Fruit fly (Drosophila melanogaster) whole organism, embryonic: ENCODE measurements around the gene CG14431.
A peak's percentile ranks its signal among the peaks of the same experiment; 100 is the strongest.

Experiments
- Abd-B ChIP-seq: fragments of 200-800 bp; sonication (Bioruptor generic); optimal IDR thresholded peaks from 2 replicates; lab custom pipeline; 2018; ENCODE audit warnings: missing biosample characterization, mild to moderate bottlenecking, missing genetic modification characterization, moderate library complexity
- Asciz ChIP-seq: fragments of 200-800 bp; sonication (Bioruptor generic); optimal IDR thresholded peaks from 2 replicates; lab custom pipeline; 2017; ENCODE audit warnings: missing biosample characterization, mild to moderate bottlenecking, missing genetic modification characterization, missing genetic modification reagents
- B-H2 ChIP-seq: fragments of 200-800 bp; sonication (Bioruptor generic); optimal IDR thresholded peaks from 2 replicates; lab custom pipeline; 2018; ENCODE audit warnings: missing biosample characterization, mild to moderate bottlenecking, missing genetic modification characterization
- Bteb2 ChIP-seq: fragments of 200-800 bp; sonication (Bioruptor generic); optimal IDR thresholded peaks from 2 replicates; lab custom pipeline; 2016; ENCODE audit warnings: missing biosample characterization, missing genetic modification characterization
- CG10209 ChIP-seq: fragments of 200-800 bp; sonication (Bioruptor generic); optimal IDR thresholded peaks from 3 replicates; lab custom pipeline; 2017; ENCODE audit warnings: missing biosample characterization, mild to moderate bottlenecking, missing genetic modification characterization, missing genetic modification reagents
- CG12942 ChIP-seq: fragments of 200-800 bp; sonication (Bioruptor generic); optimal IDR thresholded peaks from 3 replicates; lab custom pipeline; 2016; ENCODE audit warnings: missing biosample characterization, missing genetic modification characterization
- CG14441 ChIP-seq: fragments of 200-800 bp; sonication (Bioruptor generic); IDR thresholded peaks from 2 replicates; pipeline ENCODE4 v1.3.6; 2022; ENCODE audit warnings: missing biosample characterization, missing genetic modification characterization
- CG15269 ChIP-seq: fragments of 200-800 bp; sonication (Bioruptor generic); optimal IDR thresholded peaks from 2 replicates; lab custom pipeline; 2018; ENCODE audit warnings: missing biosample characterization, mild to moderate bottlenecking, missing genetic modification characterization, moderate library complexity
- CG15601 ChIP-seq: fragments of 200-800 bp; sonication (Bioruptor generic); optimal IDR thresholded peaks from 3 replicates; lab custom pipeline; 2019; ENCODE audit warnings: missing biosample characterization, mild to moderate bottlenecking, missing genetic modification characterization, moderate library complexity
- CG16779 ChIP-seq: fragments of 200-800 bp; sonication (Bioruptor generic); IDR thresholded peaks from 2 replicates; pipeline ENCODE4 v1.3.6; 2022; ENCODE audit warnings: missing biosample characterization, missing genetic modification characterization
- CG2129 ChIP-seq: fragments of 200-800 bp; sonication (Bioruptor generic); IDR thresholded peaks from 2 replicates; pipeline ENCODE4 v1.3.6; 2022; ENCODE audit warnings: missing biosample characterization, missing genetic modification characterization; ENCODE audit not compliant: partially characterized antibody
- CG2199 ChIP-seq: fragments of 200-800 bp; sonication (Bioruptor generic); IDR thresholded peaks from 3 replicates; pipeline ENCODE4 v1.3.6; 2022; ENCODE audit warnings: missing biosample characterization, missing genetic modification characterization
- CG2712 ChIP-seq: fragments of 200-800 bp; optimal IDR thresholded peaks from 3 replicates; lab custom pipeline; 2019; ENCODE audit warnings: missing biosample characterization, mild to moderate bottlenecking, missing genetic modification characterization, moderate library complexity
- CG33557 ChIP-seq: fragments of 200-800 bp; sonication (Bioruptor generic); optimal IDR thresholded peaks from 2 replicates; lab custom pipeline; 2019; ENCODE audit warnings: missing biosample characterization, mild to moderate bottlenecking, missing genetic modification characterization, moderate library complexity
- CG3407 ChIP-seq: fragments of 200-800 bp; sonication (Bioruptor generic); optimal IDR thresholded peaks from 2 replicates; lab custom pipeline; 2018; ENCODE audit warnings: missing biosample characterization, mild to moderate bottlenecking, missing genetic modification characterization
- CG34376 ChIP-seq: fragments of 200-800 bp; sonication (Bioruptor generic); optimal IDR thresholded peaks from 2 replicates; lab custom pipeline; 2018; ENCODE audit warnings: missing biosample characterization, mild to moderate bottlenecking, missing genetic modification characterization
- CG3847 ChIP-seq: fragments of 200-800 bp; sonication (Bioruptor generic); IDR thresholded peaks from 2 replicates; pipeline ENCODE4 v1.3.6; 2022; ENCODE audit warnings: missing biosample characterization, missing genetic modification characterization
- CG6254 ChIP-seq: fragments of 200-800 bp; sonication (Bioruptor generic); optimal IDR thresholded peaks from 3 replicates; lab custom pipeline; 2017; ENCODE audit warnings: mild to moderate bottlenecking, missing biosample characterization, missing genetic modification reagents, missing genetic modification characterization
- CG6689 ChIP-seq: fragments of 200-800 bp; sonication (Bioruptor generic); IDR thresholded peaks from 2 replicates; pipeline ENCODE4 v1.3.6; 2022; ENCODE audit warnings: missing biosample characterization, missing genetic modification characterization
- CG7839 ChIP-seq: fragments of 200-800 bp; sonication (Bioruptor generic); optimal IDR thresholded peaks from 3 replicates; lab custom pipeline; 2018; ENCODE audit warnings: missing biosample characterization, mild to moderate bottlenecking, missing genetic modification characterization, moderate library complexity
- CG8478 ChIP-seq: fragments of >200 bp; optimal IDR thresholded peaks from 2 replicates; lab custom pipeline; 2018
- CG9727 ChIP-seq: fragments of 200-800 bp; sonication (Bioruptor generic); optimal IDR thresholded peaks from 3 replicates; lab custom pipeline; 2017; ENCODE audit warnings: missing biosample characterization, mild to moderate bottlenecking, missing genetic modification characterization
- CG9797 ChIP-seq: fragments of 200-800 bp; sonication (Bioruptor generic); optimal IDR thresholded peaks from 3 replicates; lab custom pipeline; 2018; ENCODE audit warnings: missing biosample characterization, mild to moderate bottlenecking, missing genetic modification characterization
- Dll ChIP-seq: fragments of 200-800 bp; sonication (Bioruptor generic); IDR thresholded peaks from 4 replicates; pipeline ENCODE4 v1.3.6; 2022; ENCODE audit warnings: missing biosample characterization, missing genetic modification characterization; ENCODE audit not compliant: partially characterized antibody
- E2f1 ChIP-seq: fragments of 200-800 bp; sonication (Bioruptor generic); IDR thresholded peaks from 2 replicates; pipeline ENCODE4 v1.3.6; 2022; ENCODE audit warnings: missing biosample characterization, missing genetic modification characterization
- Nf-YB ChIP-seq: fragments of 200-800 bp; sonication (Bioruptor generic); optimal IDR thresholded peaks from 3 replicates; lab custom pipeline; 2019; ENCODE audit warnings: missing biosample characterization, mild to moderate bottlenecking, missing genetic modification characterization, moderate library complexity
- Poxn ChIP-seq: fragments of 200-800 bp; sonication (Bioruptor generic); IDR thresholded peaks from 2 replicates; pipeline ENCODE4 v1.3.6; 2022; ENCODE audit warnings: missing biosample characterization, missing genetic modification characterization
- Stat92E ChIP-seq, 3 experiments: fragments of >200 bp in 2 of 3; fragments of 200-800 bp in 1 of 3; sonication (Bioruptor generic) in 1 of 3; optimal IDR thresholded peaks; 2 replicates each; lab custom pipeline; 2017 to 2019; ENCODE audit warnings: missing biosample characterization in 3 of 3, missing genetic modification characterization in 3 of 3, mild to moderate bottlenecking in 1 of 3, moderate library complexity in 1 of 3
- Trl ChIP-seq, 3 experiments: fragments of >200 bp in 2 of 3; fragments of 200-800 bp in 1 of 3; sonication (Bioruptor generic) in 1 of 3; optimal IDR thresholded peaks; 2 replicates in 1 of 3; 3 replicates in 2 of 3; lab custom pipeline; 2016 to 2017; ENCODE audit warnings: missing biosample characterization in 1 of 3, missing genetic modification characterization in 1 of 3
- bowl ChIP-seq: fragments of 200-800 bp; sonication (Bioruptor generic); IDR thresholded peaks from 2 replicates; pipeline ENCODE4 v1.3.6; 2022; ENCODE audit warnings: missing biosample characterization, missing genetic modification characterization
- chn ChIP-seq: fragments of 200-800 bp; sonication (Bioruptor generic); optimal IDR thresholded peaks from 2 replicates; lab custom pipeline; 2016; ENCODE audit warnings: missing biosample characterization, missing genetic modification characterization
- dati ChIP-seq: fragments of 200-800 bp; sonication (Bioruptor generic); IDR thresholded peaks from 2 replicates; pipeline ENCODE4 v1.3.6; 2022; ENCODE audit warnings: missing biosample characterization, missing genetic modification characterization
- dimm ChIP-seq: fragments of 200-800 bp; sonication (Bioruptor generic); IDR thresholded peaks from 2 replicates; pipeline ENCODE4 v1.3.6; 2022; ENCODE audit warnings: missing biosample characterization, missing genetic modification characterization
- dm ChIP-seq: fragments of 200-800 bp; sonication (Bioruptor generic); optimal IDR thresholded peaks from 3 replicates; lab custom pipeline; 2016; ENCODE audit warnings: missing biosample characterization, missing genetic modification characterization
- ems ChIP-seq: fragments of 200-800 bp; sonication (Bioruptor generic); optimal IDR thresholded peaks from 3 replicates; lab custom pipeline; 2016; ENCODE audit warnings: missing biosample characterization, missing genetic modification characterization
- exex ChIP-seq: fragments of 200-800 bp; sonication (Bioruptor generic); optimal IDR thresholded peaks from 4 replicates; lab custom pipeline; 2018; ENCODE audit warnings: missing biosample characterization, mild to moderate bottlenecking, missing genetic modification characterization, moderate library complexity
- ftz-f1 ChIP-seq: fragments of 200-800 bp; sonication (Bioruptor generic); optimal IDR thresholded peaks from 2 replicates; lab custom pipeline; 2016; ENCODE audit warnings: missing biosample characterization, missing genetic modification characterization
- gsb-n ChIP-seq: fragments of 200-800 bp; sonication (Bioruptor generic); optimal IDR thresholded peaks from 3 replicates; lab custom pipeline; 2018; ENCODE audit warnings: missing biosample characterization, mild to moderate bottlenecking, missing genetic modification characterization
- inv ChIP-seq: fragments of 200-800 bp; sonication (Bioruptor generic); IDR thresholded peaks from 2 replicates; pipeline ENCODE4 v1.3.6; 2022; ENCODE audit warnings: missing biosample characterization, missing genetic modification characterization; ENCODE audit not compliant: partially characterized antibody
- kni ChIP-seq: fragments of 200-800 bp; sonication (Bioruptor generic); optimal IDR thresholded peaks from 3 replicates; lab custom pipeline; 2017; ENCODE audit warnings: mild to moderate bottlenecking, missing biosample characterization, missing genetic modification reagents, missing genetic modification characterization
- lbe ChIP-seq: fragments of 200-800 bp; sonication (Bioruptor generic); optimal IDR thresholded peaks from 2 replicates; lab custom pipeline; 2016; ENCODE audit warnings: missing biosample characterization, mild to moderate bottlenecking, missing genetic modification characterization
- pb ChIP-seq: fragments of 200-800 bp; sonication (Bioruptor generic); optimal IDR thresholded peaks from 3 replicates; lab custom pipeline; 2016; ENCODE audit warnings: missing biosample characterization, missing genetic modification characterization
- pita ChIP-seq: fragments of 200-800 bp; sonication (Bioruptor generic); optimal IDR thresholded peaks from 2 replicates; lab custom pipeline; 2017; ENCODE audit warnings: missing biosample characterization, mild to moderate bottlenecking, missing genetic modification characterization
- sens-2 ChIP-seq: fragments of 200-800 bp; sonication (Bioruptor generic); IDR thresholded peaks from 2 replicates; pipeline ENCODE4 v1.3.6; 2022; ENCODE audit warnings: missing biosample characterization, missing genetic modification characterization
- shn ChIP-seq: fragments of 200-800 bp; sonication (Bioruptor generic); optimal IDR thresholded peaks from 3 replicates; lab custom pipeline; 2016; ENCODE audit warnings: missing biosample characterization, missing genetic modification characterization
- sqz ChIP-seq: fragments of 200-800 bp; sonication (Bioruptor generic); optimal IDR thresholded peaks from 3 replicates; lab custom pipeline; 2018; ENCODE audit warnings: missing biosample characterization, mild to moderate bottlenecking, missing genetic modification characterization
- unpg ChIP-seq: fragments of 200-800 bp; sonication (Bioruptor generic); optimal IDR thresholded peaks from 3 replicates; lab custom pipeline; 2018; ENCODE audit warnings: missing biosample characterization, mild to moderate bottlenecking, missing genetic modification characterization, moderate library complexity
- vvl ChIP-seq: fragments of 200-800 bp; sonication (Bioruptor generic); IDR thresholded peaks from 2 replicates; pipeline ENCODE4 v1.3.6; 2022; ENCODE audit warnings: missing biosample characterization, missing genetic modification characterization
- wdn ChIP-seq: fragments of 200-800 bp; sonication (Bioruptor generic); IDR thresholded peaks from 2 replicates; pipeline ENCODE4 v1.3.6; 2022; ENCODE audit warnings: missing biosample characterization, missing genetic modification characterization
- yki ChIP-seq: fragments of >200 bp; optimal IDR thresholded peaks from 3 replicates; lab custom pipeline; 2018

CG14431 gene

DNA sequence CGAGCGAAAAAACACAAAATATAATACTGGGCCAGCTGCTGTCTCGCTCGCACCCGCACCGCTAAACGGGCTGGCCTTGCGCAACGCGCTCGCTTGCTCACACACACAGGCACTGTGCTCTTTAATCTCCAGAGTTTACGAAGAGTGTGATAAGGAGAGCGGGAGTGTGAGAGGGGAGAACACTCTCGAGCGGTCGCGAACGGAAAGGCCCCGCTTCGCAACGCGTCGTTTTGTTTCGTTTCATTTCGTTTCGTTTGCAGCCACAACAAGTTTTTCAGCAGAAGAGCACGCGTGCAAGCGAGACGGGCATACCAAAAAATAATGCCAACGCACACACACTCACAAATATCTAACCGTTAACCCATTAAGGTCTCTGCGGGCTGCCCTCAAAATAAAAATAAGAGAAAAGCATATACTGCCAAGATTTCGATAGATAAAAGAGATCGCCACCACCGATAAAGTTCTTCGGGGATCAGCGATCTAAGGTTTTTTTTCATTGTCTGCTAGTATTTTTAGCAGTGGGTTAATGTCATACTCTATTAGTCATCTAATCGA lies 46.5 kb upstream of the CG14431 start (continued):
- peak; percentile 63 for TF ChIP-seq vvl (GFP tag; lab: Robert Waterston, UW)
- TF ChIP-seq bowl (GFP tag; lab: Robert Waterston, UW): 0 out of 2 replicates have a peak, but pooled peaks have one; percentile 25
- TF ChIP-seq dm (GFP tag; lab: Kevin White, UChicago): peak; percentile 10
- TF ChIP-seq wdn (GFP tag; lab: Robert Waterston, UW): peak; percentile 61; the same call in 1 of the 2 replicates
- TF ChIP-seq Bteb2: no peak
- no peak for TF ChIP-seq Poxn (GFP tag; lab: Robert Waterston, UW)
- peak; percentile 26 for TF ChIP-seq ems (GFP tag; lab: Kevin White, UChicago)
- peak; percentile 54 for TF ChIP-seq CG10209 (GFP tag; lab: Kevin White, UChicago)
- peak; percentile 88 for TF ChIP-seq CG2199 (GFP tag; lab: Robert Waterston, UW)
- peak in 1 of 3 experiments; percentile 74 for TF ChIP-seq Stat92E (GFP tag; optimal IDR thresholded peaks at IDR 0.05; lab: Kevin White, UChicago)
- TF ChIP-seq B-H2 (GFP tag; lab: Kevin White, UChicago): peak; percentile 10
- peak; percentile 63 for TF ChIP-seq CG6689 (GFP tag; lab: Robert Waterston, UW)
- TF ChIP-seq exex: peak; percentile 30
- TF ChIP-seq Dll (GFP tag; lab: Robert Waterston, UW): 0 out of 4 replicates have a peak, but pooled peaks have one; percentile 17
- TF ChIP-seq CG34376 (GFP tag; lab: Kevin White, UChicago): peak; percentile 88
- no peak for TF ChIP-seq CG9797 (GFP tag; lab: Kevin White, UChicago)
- TF ChIP-seq yki: no peak
- no peak for TF ChIP-seq CG33557 (GFP tag; lab: Kevin White, UChicago)
- TF ChIP-seq unpg (GFP tag; lab: Kevin White, UChicago): peak; percentile 41
- no peak for TF ChIP-seq shn
- peak; percentile 72 for TF ChIP-seq CG15269
- TF ChIP-seq CG7839: peak; percentile 69
- TF ChIP-seq CG2712: peak; percentile 41
- peak; percentile 21 for TF ChIP-seq gsb-n
- peak; percentile 94 for TF ChIP-seq kni (GFP tag; lab: Kevin White, UChicago)
- TF ChIP-seq sens-2: 0 out of 2 replicates have a peak, but pooled peaks have one; percentile 23
- peak; percentile 18 for TF ChIP-seq CG9727 (GFP tag; lab: Kevin White, UChicago)
- TF ChIP-seq Asciz (GFP tag; lab: Kevin White, UChicago): no peak
- TF ChIP-seq Abd-B (GFP tag; lab: Kevin White, UChicago): peak; percentile 16
- TF ChIP-seq ftz-f1 (GFP tag; lab: Kevin White, UChicago): peak; percentile 90
- TF ChIP-seq inv (GFP tag; lab: Robert Waterston, UW): no peak
- TF ChIP-seq CG2129 (GFP tag; lab: Robert Waterston, UW): no peak
- no peak for TF ChIP-seq CG12942 (GFP tag; lab: Kevin White, UChicago)
- TF ChIP-seq CG6254 (GFP tag; lab: Kevin White, UChicago): no peak
- no peak for TF ChIP-seq CG15601 (tag; lab: Kevin White, UChicago)
- TF ChIP-seq dati (GFP tag; lab: Robert Waterston, UW): no peak
- no peak for TF ChIP-seq chn (GFP tag; lab: Kevin White, UChicago)
- no peak for TF ChIP-seq dimm (GFP tag; lab: Robert Waterston, UW)
- no peak for TF ChIP-seq CG16779 (GFP tag; lab: Robert Waterston, UW)
- TF ChIP-seq lbe (GFP tag; lab: Kevin White, UChicago): peak; percentile 36
- peak; percentile 70 to 77 for TF ChIP-seq Trl (optimal IDR thresholded peaks at IDR 0.05; lab: Kevin White, UChicago)
- TF ChIP-seq Trl (GFP tag; optimal IDR thresholded peaks at IDR 0.05; lab: Kevin White, UChicago): no peak
- no peak for TF ChIP-seq CG3407
- no peak for TF ChIP-seq Nf-YB (GFP tag; lab: Kevin White, UChicago)
- TF ChIP-seq pita: no peak
- peak; percentile 79 for TF ChIP-seq CG8478
- TF ChIP-seq sqz (GFP tag; lab: Kevin White, UChicago): peak; percentile 85
- TF ChIP-seq CG3847 (GFP tag; lab: Robert Waterston, UW): peak; percentile 48
- TF ChIP-seq CG14441: peak; percentile 80
- peak; percentile 59 for TF ChIP-seq E2f1 (GFP tag; lab: Robert Waterston, UW)
- TF ChIP-seq pb (GFP tag; lab: Kevin White, UChicago): peak; percentile 20
